Worm (Caenorhabditis elegans) whole organism, young adult: ENCODE data around the gene nhr-183.

Experiments used
- Y53G8AR.9 ChIP-seq: fragments of 200-800 bp; sonication (Bioruptor generic); conservative IDR thresholded peaks from 2 replicates; pipeline ENCODE4 v1.3.6; 2022; ENCODE audit warnings: missing genetic modification reagents, missing genetic modification characterization, missing compliant biosample characterization
- egl-44 ChIP-seq: fragments of 200-800 bp; sonication (Bioruptor generic); IDR thresholded peaks from 2 replicates; pipeline ENCODE4 v1.3.6; 2022; ENCODE audit warnings: missing genetic modification reagents, missing genetic modification characterization, missing compliant biosample characterization
- madf-3 ChIP-seq: fragments of 200-800 bp; sonication (Bioruptor generic); IDR thresholded peaks from 2 replicates; pipeline ENCODE4 v1.3.6; 2022; ENCODE audit warnings: missing genetic modification reagents, missing genetic modification characterization, missing compliant biosample characterization
- nfya-1 ChIP-seq: sonication (generic microtip); optimal IDR thresholded peaks from 2 replicates; lab custom pipeline; 2017; ENCODE audit warnings: antibody characterized with exemption, missing compliant biosample characterization, missing genetic modification characterization, borderline replicate concordance; ENCODE audit not compliant: insufficient read depth
- pha-4 ChIP-seq: fragments of 150-350 bp; sonication (generic microtip); optimal IDR thresholded peaks from 2 replicates; lab custom pipeline; 2014; ENCODE audit warnings: missing biosample characterization, missing genetic modification reagents, missing genetic modification characterization

DNA sequence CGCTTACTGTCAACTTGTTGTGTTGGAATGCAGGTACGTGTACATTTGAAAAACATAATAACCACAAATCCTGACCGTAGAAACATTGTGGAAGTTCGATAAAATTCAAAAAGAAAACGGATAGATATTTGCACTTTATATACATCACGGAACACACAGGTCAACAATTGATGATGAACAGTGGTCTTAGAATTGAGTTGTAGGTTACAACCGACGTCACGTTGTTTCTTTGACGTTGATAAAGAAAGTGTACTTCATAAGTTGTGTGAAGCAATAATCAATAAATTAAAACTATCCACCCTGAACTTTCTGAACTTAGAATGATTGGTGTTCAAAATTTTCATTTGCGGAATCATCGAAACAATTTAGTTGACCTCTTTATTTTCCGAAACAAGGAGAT, 7.3 kb upstream of the nhr-183 start, which contains the start of gene Y5H2A.1:
- no peak for TF ChIP-seq Y53G8AR.9 (GFP tag; lab: Robert Waterston, UW)
- TF ChIP-seq egl-44 = no peak
- no peak for TF ChIP-seq nfya-1 (tag; lab: Kevin White, UChicago)
- TF ChIP-seq madf-3 (GFP tag; lab: Robert Waterston, UW) = no peak
- TF ChIP-seq pha-4 (tag; lab: Kevin White, UChicago) = no peak
